Worm (Caenorhabditis elegans) whole organism, early embryonic: Measurements from ENCODE around the gene ztf-8.

Source experiments
- B0310.2 ChIP-seq: sonication (generic microtip); optimal IDR thresholded peaks from 2 replicates; lab custom pipeline; 2016; ENCODE audit warnings: mild to moderate bottlenecking, missing genetic modification characterization, missing compliant biosample characterization
- F13C5.2 ChIP-seq: sonication (generic microtip); optimal IDR thresholded peaks from 2 replicates; lab custom pipeline; 2017; ENCODE audit warnings: mild to moderate bottlenecking, missing genetic modification characterization, inconsistent platforms, missing compliant biosample characterization
- aly-1 ChIP-seq: sonication (generic microtip); optimal IDR thresholded peaks from 2 replicates; lab custom pipeline; 2016; ENCODE audit warnings: missing genetic modification characterization, missing compliant biosample characterization
- ama-1 ChIP-seq: fragments of 150-350 bp; optimal IDR thresholded peaks from 2 replicates; lab custom pipeline; 2014
- ceh-13 ChIP-seq: fragments of 200-800 bp; sonication (Bioruptor generic); optimal IDR thresholded peaks from 2 replicates; lab custom pipeline; 2018; ENCODE audit warnings: mild to moderate bottlenecking, missing genetic modification characterization, missing compliant biosample characterization
- ceh-36 ChIP-seq: sonication (generic microtip); optimal IDR thresholded peaks from 2 replicates; lab custom pipeline; 2016; ENCODE audit warnings: missing genetic modification characterization, inconsistent platforms, missing compliant biosample characterization
- ets-7 ChIP-seq: sonication (generic microtip); optimal IDR thresholded peaks from 2 replicates; lab custom pipeline; 2016; ENCODE audit warnings: missing genotype, missing genetic modification characterization, missing compliant biosample characterization
- flt-1 ChIP-seq: fragments of 200-800 bp; sonication (Bioruptor generic); IDR thresholded peaks from 2 replicates; pipeline ENCODE4 v1.3.6; 2022; ENCODE audit warnings: missing genetic modification characterization, missing compliant biosample characterization
- hmbx-1 ChIP-seq: sonication (generic microtip); optimal IDR thresholded peaks from 2 replicates; lab custom pipeline; 2016; ENCODE audit warnings: mild to moderate bottlenecking, missing genetic modification characterization, missing compliant biosample characterization
- hmg-4 ChIP-seq: fragments of 200-800 bp; sonication (Bioruptor generic); optimal IDR thresholded peaks from 2 replicates; lab custom pipeline; 2018; ENCODE audit warnings: mild to moderate bottlenecking, missing genetic modification characterization, missing compliant biosample characterization
- hnd-1 ChIP-seq: sonication (generic microtip); optimal IDR thresholded peaks from 2 replicates; lab custom pipeline; 2016; ENCODE audit warnings: missing genetic modification characterization, missing compliant biosample characterization
- pes-1 ChIP-seq: fragments of 200-800 bp; sonication (Bioruptor generic); IDR thresholded peaks from 2 replicates; pipeline ENCODE4 v1.3.6; 2022; ENCODE audit warnings: missing genetic modification reagents, missing genetic modification characterization, missing compliant biosample characterization
- scrt-1 ChIP-seq: fragments of 200-800 bp; sonication (Bioruptor generic); IDR thresholded peaks from 2 replicates; pipeline ENCODE4 v1.3.6; 2022; ENCODE audit warnings: missing genetic modification characterization, missing compliant biosample characterization
- sea-1 ChIP-seq: fragments of 200-800 bp; sonication (Bioruptor generic); conservative IDR thresholded peaks from 2 replicates; pipeline ENCODE4 v1.3.6; 2022; ENCODE audit warnings: missing genetic modification characterization, missing compliant biosample characterization
- tbx-11 ChIP-seq: fragments of 200-800 bp; sonication (Bioruptor generic); IDR thresholded peaks from 2 replicates; pipeline ENCODE4 v1.3.6; 2022; ENCODE audit warnings: missing genetic modification characterization, missing compliant biosample characterization
- tbx-37 ChIP-seq: fragments of 200-800 bp; sonication (Bioruptor generic); conservative IDR thresholded peaks from 2 replicates; pipeline ENCODE4 v1.3.6; 2022; ENCODE audit warnings: missing genetic modification reagents, missing genetic modification characterization, missing compliant biosample characterization
- tra-4 ChIP-seq: sonication (generic microtip); optimal IDR thresholded peaks from 2 replicates; lab custom pipeline; 2017; ENCODE audit warnings: missing genetic modification characterization, missing compliant biosample characterization

ztf-8 gene

ce11 chrIII:5268486-5268885, 4.8 kb downstream of the ztf-8 start:
- TF ChIP-seq ama-1 (lab: Kevin White, UChicago) (no peak), ceh-13 (GFP tag; lab: Kevin White, UChicago) (no peak), flt-1 (GFP tag; lab: Robert Waterston, UW) (no peak), tbx-11 (no peak), pes-1 (GFP tag; lab: Robert Waterston, UW) (no peak), aly-1 (tag; lab: Kevin White, UChicago) (no peak), sea-1 (GFP tag; lab: Robert Waterston, UW) (no peak), hmg-4 (GFP tag; lab: Kevin White, UChicago) (no peak)

ce11 chrIII:5267217-5267906, 5.9 kb downstream of the ztf-8 start, which contains the start of gene ZC395.5:
Gene ZC395.5, plus strand, starts transcription at chrIII:5267848.
- no peak for TF ChIP-seq scrt-1 (GFP tag; lab: Robert Waterston, UW)
- TF ChIP-seq ama-1 (lab: Kevin White, UChicago): no peak
- no peak for TF ChIP-seq aly-1 (tag; lab: Kevin White, UChicago)
- no peak for TF ChIP-seq tra-4
- no peak for TF ChIP-seq hnd-1 (tag; lab: Kevin White, UChicago)
- TF ChIP-seq ets-7 (tag; lab: Kevin White, UChicago): no peak
- no peak for TF ChIP-seq ceh-36 (tag; lab: Kevin White, UChicago)
- no peak for TF ChIP-seq sea-1 (GFP tag; lab: Robert Waterston, UW)
- TF ChIP-seq tbx-11: no peak
- TF ChIP-seq ceh-13 (GFP tag; lab: Kevin White, UChicago): no peak
- no peak for TF ChIP-seq hmbx-1
- no peak for TF ChIP-seq hmg-4 (GFP tag; lab: Kevin White, UChicago)
- TF ChIP-seq pes-1 (GFP tag; lab: Robert Waterston, UW): no peak
- no peak for TF ChIP-seq flt-1 (GFP tag; lab: Robert Waterston, UW)

ce11 chrIII:5264813-5265212, 8.5 kb downstream of the ztf-8 start, which contains the start of gene gro-1:
Gene gro-1, plus strand, starts transcription at chrIII:5265113.
- TF ChIP-seq F13C5.2 (tag; lab: Kevin White, UChicago) (no peak), tbx-37 (GFP tag; lab: Robert Waterston, UW) (no peak), B0310.2 (tag; lab: Kevin White, UChicago) (no peak), sea-1 (GFP tag; lab: Robert Waterston, UW) (no peak), ama-1 (lab: Kevin White, UChicago) (no peak), tra-4 (no peak), pes-1 (GFP tag; lab: Robert Waterston, UW) (no peak), flt-1 (GFP tag; lab: Robert Waterston, UW) (no peak), hmbx-1 (no peak), ceh-36 (tag; lab: Kevin White, UChicago) (no peak), hnd-1 (tag; lab: Kevin White, UChicago) (no peak)

ce11 chrIII:5263299-5263993, 9.8 kb downstream of the ztf-8 start, which contains the start of the genes C34E10.9 and hap-1:
Gene C34E10.9, minus strand, starts transcription at chrIII:5263399.
Gene hap-1, plus strand, starts transcription at chrIII:5263943.
- TF ChIP-seq B0310.2 (tag; lab: Kevin White, UChicago): no peak
- no peak for TF ChIP-seq pes-1 (GFP tag; lab: Robert Waterston, UW)
- no peak for TF ChIP-seq aly-1 (tag; lab: Kevin White, UChicago)
- TF ChIP-seq ceh-13 (GFP tag; lab: Kevin White, UChicago): no peak
- no peak for TF ChIP-seq tbx-37 (GFP tag; lab: Robert Waterston, UW)
- TF ChIP-seq tbx-11: no peak
- TF ChIP-seq sea-1 (GFP tag; lab: Robert Waterston, UW): no peak
- TF ChIP-seq F13C5.2 (tag; lab: Kevin White, UChicago): no peak
- no peak for TF ChIP-seq hnd-1 (tag; lab: Kevin White, UChicago)
- TF ChIP-seq scrt-1 (GFP tag; lab: Robert Waterston, UW): no peak
- TF ChIP-seq ceh-36 (tag; lab: Kevin White, UChicago): no peak
- no peak for TF ChIP-seq flt-1 (GFP tag; lab: Robert Waterston, UW)
- TF ChIP-seq tra-4: no peak
- no peak for TF ChIP-seq hmbx-1
- no peak for TF ChIP-seq hmg-4 (GFP tag; lab: Kevin White, UChicago)
- no peak for TF ChIP-seq ama-1 (lab: Kevin White, UChicago)
- TF ChIP-seq ets-7 (tag; lab: Kevin White, UChicago): no peak

- no peak for TF ChIP-seq tbx-11
These were observed 12.9 kb downstream of the ztf-8 start, which contains the start of gene gop-3 for ce11 chrIII:5260394-5260793. Gene gop-3, plus strand, starts transcription at chrIII:5260694.

ce11 chrIII:5258918-5259317, 14.4 kb downstream of the ztf-8 start, which contains the start of gene gop-2:
Gene gop-2, plus strand, starts transcription at chrIII:5259023.
- TF ChIP-seq tbx-37 (GFP tag; lab: Robert Waterston, UW) (no peak), ceh-13 (GFP tag; lab: Kevin White, UChicago) (no peak), scrt-1 (GFP tag; lab: Robert Waterston, UW) (no peak), aly-1 (tag; lab: Kevin White, UChicago) (no peak), pes-1 (GFP tag; lab: Robert Waterston, UW) (no peak), hmg-4 (GFP tag; lab: Kevin White, UChicago) (no peak), ama-1 (lab: Kevin White, UChicago) (no peak), tra-4 (no peak), B0310.2 (tag; lab: Kevin White, UChicago) (no peak), tbx-11 (no peak), sea-1 (GFP tag; lab: Robert Waterston, UW) (no peak), F13C5.2 (tag; lab: Kevin White, UChicago) (no peak), hnd-1 (tag; lab: Kevin White, UChicago) (no peak)
